Worm (Caenorhabditis elegans) whole organism, L4 larva: Measurements from ENCODE around the gene sulp-4.

Experiments
- F26F4.8 ChIP-seq: fragments of 200-800 bp; sonication (Bioruptor generic); conservative IDR thresholded peaks from 2 replicates; pipeline ENCODE4 v1.3.6; 2022; ENCODE audit warnings: missing genetic modification characterization, missing compliant biosample characterization
- aly-2 ChIP-seq: sonication (generic microtip); optimal IDR thresholded peaks from 2 replicates; lab custom pipeline; 2018; ENCODE audit warnings: missing biosample characterization, missing genetic modification characterization
- ceh-32 ChIP-seq: sonication (generic microtip); optimal IDR thresholded peaks from 2 replicates; lab custom pipeline; 2016; ENCODE audit warnings: mild to moderate bottlenecking, missing genetic modification characterization, missing compliant biosample characterization; ENCODE audit not compliant: poor library complexity
- egl-27 ChIP-seq: sonication (generic microtip); optimal IDR thresholded peaks from 3 replicates; lab custom pipeline; 2017; ENCODE audit warnings: missing biosample characterization, missing genetic modification reagents, missing genetic modification characterization
- jun-1 ChIP-seq: fragments of 150-350 bp; optimal IDR thresholded peaks from 2 replicates; lab custom pipeline; 2014; ENCODE audit warnings: missing biosample characterization, missing genetic modification reagents, missing genetic modification characterization
- lsy-2 ChIP-seq, 2 experiments: fragments of 150-350 bp in 1 of 2; sonication (generic microtip) in 1 of 2; optimal IDR thresholded peaks; 2 replicates each; lab custom pipeline; 2014 to 2017; ENCODE audit warnings: missing biosample characterization in 2 of 2, missing genetic modification characterization in 2 of 2
- mep-1 ChIP-seq: fragments of 150-350 bp; sonication (generic microtip); optimal IDR thresholded peaks from 3 replicates; lab custom pipeline; 2014; ENCODE audit warnings: missing biosample characterization, missing genetic modification characterization
- nhr-237 ChIP-seq: sonication (generic microtip); optimal IDR thresholded peaks from 2 replicates; lab custom pipeline; 2017; ENCODE audit warnings: missing biosample characterization, missing genetic modification characterization
- nhr-28 ChIP-seq: fragments of 150-350 bp; optimal IDR thresholded peaks from 2 replicates; lab custom pipeline; 2014; ENCODE audit warnings: missing biosample characterization, missing genetic modification characterization
- set-16 ChIP-seq: fragments of 200-800 bp; sonication (Bioruptor generic); IDR thresholded peaks from 2 replicates; pipeline ENCODE4 v1.3.6; 2022; ENCODE audit warnings: missing genetic modification reagents, missing genetic modification characterization, missing compliant biosample characterization
- unc-39 ChIP-seq: sonication (generic microtip); optimal IDR thresholded peaks from 2 replicates; lab custom pipeline; 2017; ENCODE audit warnings: missing biosample characterization, missing genetic modification characterization

ce11 chrV:11887988-11888499 lies 12.9 kb downstream of the sulp-4 start, which contains the start of gene adh-1:
- TF ChIP-seq lsy-2 (tag; optimal IDR thresholded peaks at IDR 0.05; lab: Kevin White, UChicago), result peak in 1 of 2 experiments; percentile 45
- peak; percentile 55 for TF ChIP-seq mep-1
- no peak for TF ChIP-seq jun-1
- peak; percentile 34 for TF ChIP-seq egl-27 (tag; lab: Kevin White, UChicago)
- peak; percentile 95 for TF ChIP-seq nhr-28 (tag; lab: Kevin White, UChicago)
- TF ChIP-seq aly-2 (tag; lab: Kevin White, UChicago), result no peak
- TF ChIP-seq unc-39 (tag; lab: Kevin White, UChicago), result no peak
- no peak for TF ChIP-seq F26F4.8 (GFP tag; lab: Robert Waterston, UW)
- no peak for TF ChIP-seq nhr-237 (tag; lab: Kevin White, UChicago)
- TF ChIP-seq ceh-32 (tag; lab: Kevin White, UChicago), result no peak
- TF ChIP-seq set-16 (GFP tag; lab: Robert Waterston, UW), result no peak
